Worm (Caenorhabditis elegans): ENCODE data around the gene K04C2.5.

The K04C2.5 gene

DNA sequence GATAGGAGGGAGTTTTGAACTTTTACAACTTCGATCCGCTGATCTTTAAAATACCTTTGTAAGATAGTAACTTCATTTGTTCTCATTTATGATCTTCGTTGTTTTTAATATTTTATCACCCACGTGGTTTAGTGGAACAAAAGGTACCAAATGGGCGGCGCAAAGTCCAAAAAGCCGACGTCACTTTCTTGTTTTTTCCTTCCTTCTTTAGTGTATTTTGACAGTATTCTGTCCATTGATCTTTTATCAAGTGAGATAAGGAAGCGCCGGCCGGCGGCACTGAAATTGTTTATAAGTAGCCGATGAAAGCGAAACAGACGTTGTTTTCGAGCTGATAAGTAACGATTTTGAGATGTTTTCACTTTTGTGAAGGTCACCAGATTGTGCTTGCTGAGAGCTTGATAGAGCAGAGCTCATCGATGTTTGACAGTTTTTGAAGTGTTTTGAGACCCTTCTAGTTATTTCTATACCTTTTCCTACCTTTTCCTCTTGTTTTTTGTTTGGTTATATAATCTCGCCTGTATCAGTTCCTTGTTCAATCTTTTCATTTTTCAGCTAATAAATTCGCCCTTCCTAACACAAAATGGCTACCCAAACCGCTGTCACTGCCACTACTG lies 18.8 kb downstream of the K04C2.5 start, which contains the start of gene K04C2.3:
Gene K04C2.3, plus strand, starts transcription at position 556 of the 617 bp plus-strand sequence.
- no peak for TF ChIP-seq ztf-7 (tag; optimal IDR thresholded peaks at IDR 0.05)
- no peak for TF ChIP-seq lin-1 (GFP tag; IDR thresholded peaks at IDR 0.05)
- no peak for TF ChIP-seq F26F4.8 (GFP tag; conservative IDR thresholded peaks at IDR 0.05)
- no peak for TF ChIP-seq Y5F2A.4 (GFP tag; optimal IDR thresholded peaks at IDR 0.05)
- no peak for TF ChIP-seq ceh-62 (tag; optimal IDR thresholded peaks at IDR 0.05)
- TF ChIP-seq lin-29 (GFP tag; IDR thresholded peaks at IDR 0.05) = no peak
- no peak for TF ChIP-seq ceh-82 (tag; optimal IDR thresholded peaks at IDR 0.05)
- no peak for TF ChIP-seq ctbp-1 (GFP tag; IDR thresholded peaks at IDR 0.05)
- peak in 1 of 2 experiments; percentile 95 for TF ChIP-seq unc-62 (GFP tag; optimal IDR thresholded peaks at IDR 0.05 in 1 of 2)
- TF ChIP-seq unc-62 (tag; optimal IDR thresholded peaks at IDR 0.05) = no peak
- peak in 1 of 2 experiments; percentile 53 for TF ChIP-seq mdl-1 (tag; optimal IDR thresholded peaks at IDR 0.05)
- no peak for TF ChIP-seq lin-13 (GFP tag; optimal IDR thresholded peaks at IDR 0.05)
- peak; percentile 21; the same call in 1 of the 2 replicates for TF ChIP-seq dmd-6 (GFP tag; IDR thresholded peaks at IDR 0.05)
- TF ChIP-seq nhr-28 (tag; optimal IDR thresholded peaks at IDR 0.05) = peak; percentile 1
- TF ChIP-seq dve-1 (tag; optimal IDR thresholded peaks at IDR 0.05; ENCODE audit: insufficient read depth) = peak; percentile 88
- TF ChIP-seq ceh-20 (GFP tag; IDR thresholded peaks at IDR 0.05) = 0 out of 2 replicates have a peak, but pooled peaks have one; percentile 19
- no peak for TF ChIP-seq daf-16 (GFP tag; optimal IDR thresholded peaks at IDR 0.05)
- TF ChIP-seq daf-16 (tag; optimal IDR thresholded peaks at IDR 0.05) = peak; percentile 86
- TF ChIP-seq nhr-76 (tag; optimal IDR thresholded peaks at IDR 0.05) = no peak
- TF ChIP-seq nhr-237 (tag; optimal IDR thresholded peaks at IDR 0.05) = no peak
- peak; percentile 23 for TF ChIP-seq nhr-10 (tag; optimal IDR thresholded peaks at IDR 0.05)
- no peak for TF ChIP-seq nhr-6 (tag; optimal IDR thresholded peaks at IDR 0.05)
- TF ChIP-seq hlh-11 (tag; optimal IDR thresholded peaks at IDR 0.05) = peak; percentile 70
- TF ChIP-seq aha-1 (tag) = no peak
- TF ChIP-seq unc-130 (GFP tag; optimal IDR thresholded peaks at IDR 0.05) = no peak
- TF ChIP-seq fos-1 (tag; optimal IDR thresholded peaks at IDR 0.05) = no peak
- no peak for TF ChIP-seq unc-39 (tag; optimal IDR thresholded peaks at IDR 0.05)
- no peak for TF ChIP-seq skn-1 (tag; optimal IDR thresholded peaks at IDR 0.05)
- no peak for TF ChIP-seq hlh-30 (tag; optimal IDR thresholded peaks at IDR 0.05; ENCODE audit: insufficient read depth)
- no peak for TF ChIP-seq nhr-11 (tag; optimal IDR thresholded peaks at IDR 0.05)
- TF ChIP-seq nhr-102 (tag; optimal IDR thresholded peaks at IDR 0.05) = peak; percentile 27
- no peak for TF ChIP-seq mdt-29 (GFP tag; IDR thresholded peaks at IDR 0.05)
- no peak for TF ChIP-seq sdz-12 (GFP tag; optimal IDR thresholded peaks at IDR 0.05)
- TF ChIP-seq daf-8 (GFP tag; IDR thresholded peaks at IDR 0.05) = no peak
- no peak for TF ChIP-seq nhr-25 (tag; optimal IDR thresholded peaks at IDR 0.05; ENCODE audit: borderline replicate concordance, insufficient read depth)
- TF ChIP-seq lin-38 (GFP tag; IDR thresholded peaks at IDR 0.05) = no peak; the same call in 1 of the 2 replicates
- TF ChIP-seq set-16 (GFP tag; IDR thresholded peaks at IDR 0.05) = no peak
- no peak for TF ChIP-seq dmd-9 (GFP tag; IDR thresholded peaks at IDR 0.05)

DNA sequence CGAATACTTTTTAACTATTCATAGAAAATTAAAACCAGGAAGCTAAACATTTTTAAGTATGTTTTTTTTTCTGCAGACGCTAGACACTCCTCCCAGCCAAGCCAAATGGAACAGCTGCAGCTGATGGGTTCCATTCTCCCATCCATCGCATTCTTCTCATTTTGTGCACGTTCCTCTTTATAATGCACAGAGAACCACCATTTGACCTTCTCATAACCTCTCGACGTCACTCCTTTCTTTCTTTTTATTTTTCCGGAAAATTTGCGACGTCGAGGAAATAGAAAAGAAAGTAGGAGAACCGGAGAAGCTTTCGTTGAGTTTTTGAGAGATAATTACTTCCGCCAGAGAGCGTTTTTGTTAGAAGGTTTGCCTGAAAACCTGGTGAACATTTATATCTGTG lies 19.8 kb downstream of the K04C2.5 start:
- TF ChIP-seq nhr-48 (tag; optimal IDR thresholded peaks at IDR 0.05) (no peak), daf-16 (GFP tag; optimal IDR thresholded peaks at IDR 0.05) (no peak), daf-16 (tag; optimal IDR thresholded peaks at IDR 0.05) (no peak), hif-1 (tag; optimal IDR thresholded peaks at IDR 0.05) (peak in 1 of 2 experiments; percentile 90), hlh-11 (tag; optimal IDR thresholded peaks at IDR 0.05) (peak; percentile 6), aha-1 (tag) (peak; percentile 92), mep-1 (tag; optimal IDR thresholded peaks at IDR 0.05) (peak; percentile 36), lsy-2 (tag; optimal IDR thresholded peaks at IDR 0.05) (peak in 1 of 2 experiments; percentile 31), T26A8.4 (GFP tag; IDR thresholded peaks at IDR 0.05) (0 out of 2 replicates have a peak, but pooled peaks have one; percentile 49), ctbp-1 (GFP tag; IDR thresholded peaks at IDR 0.05) (peak; percentile 16; the same call in 1 of the 2 replicates), lin-13 (GFP tag; optimal IDR thresholded peaks at IDR 0.05) (no peak), hmg-1.1 (GFP tag; IDR thresholded peaks at IDR 0.05) (no peak)

Data from whole organism, L4 larva.